Worm (Caenorhabditis elegans) whole organism, L2 larva: Measurements from ENCODE around the gene str-38.

Experiments used
- C34F6.9 ChIP-seq: fragments of 150-350 bp; optimal IDR thresholded peaks from 2 replicates; lab custom pipeline; 2014; ENCODE audit warnings: missing biosample characterization, missing genetic modification characterization
- F13H6.1 ChIP-seq: sonication (generic microtip); optimal IDR thresholded peaks from 2 replicates; lab custom pipeline; 2016; ENCODE audit warnings: missing genetic modification characterization, missing compliant biosample characterization
- alr-1 ChIP-seq: fragments of 150-350 bp; optimal IDR thresholded peaks from 2 replicates; lab custom pipeline; 2014; ENCODE audit warnings: missing biosample characterization, missing genetic modification characterization
- aly-2 ChIP-seq: fragments of 150-350 bp; optimal IDR thresholded peaks from 2 replicates; lab custom pipeline; 2014; ENCODE audit warnings: missing biosample characterization, missing genetic modification characterization
- ceh-16 ChIP-seq: fragments of 150-350 bp; optimal IDR thresholded peaks from 2 replicates; lab custom pipeline; 2014; ENCODE audit warnings: missing biosample characterization, missing genetic modification characterization
- elt-3 ChIP-seq: sonication (generic microtip); optimal IDR thresholded peaks from 2 replicates; lab custom pipeline; 2017; ENCODE audit warnings: missing biosample characterization, missing genetic modification characterization
- lin-13 ChIP-seq: fragments of 150-350 bp; optimal IDR thresholded peaks from 2 replicates; lab custom pipeline; 2014; ENCODE audit warnings: missing biosample characterization, missing genetic modification reagents, missing genetic modification characterization
- lin-39 ChIP-seq: fragments of 150-350 bp; optimal IDR thresholded peaks from 2 replicates; lab custom pipeline; 2014; ENCODE audit warnings: missing biosample characterization, missing genetic modification reagents, missing genetic modification characterization
- nhr-11 ChIP-seq: fragments of 150-350 bp; optimal IDR thresholded peaks from 2 replicates; lab custom pipeline; 2014; ENCODE audit warnings: missing biosample characterization, missing genetic modification characterization
- nhr-12 ChIP-seq: fragments of 150-350 bp; optimal IDR thresholded peaks from 2 replicates; lab custom pipeline; 2014; ENCODE audit warnings: missing biosample characterization, missing genetic modification characterization
- nhr-237 ChIP-seq: fragments of 150-350 bp; optimal IDR thresholded peaks from 2 replicates; lab custom pipeline; 2014; ENCODE audit warnings: missing biosample characterization, missing genetic modification characterization
- nhr-25 ChIP-seq: fragments of 150-350 bp; sonication (generic microtip); optimal IDR thresholded peaks from 3 replicates; lab custom pipeline; 2014; ENCODE audit warnings: missing biosample characterization, missing genetic modification characterization

DNA sequence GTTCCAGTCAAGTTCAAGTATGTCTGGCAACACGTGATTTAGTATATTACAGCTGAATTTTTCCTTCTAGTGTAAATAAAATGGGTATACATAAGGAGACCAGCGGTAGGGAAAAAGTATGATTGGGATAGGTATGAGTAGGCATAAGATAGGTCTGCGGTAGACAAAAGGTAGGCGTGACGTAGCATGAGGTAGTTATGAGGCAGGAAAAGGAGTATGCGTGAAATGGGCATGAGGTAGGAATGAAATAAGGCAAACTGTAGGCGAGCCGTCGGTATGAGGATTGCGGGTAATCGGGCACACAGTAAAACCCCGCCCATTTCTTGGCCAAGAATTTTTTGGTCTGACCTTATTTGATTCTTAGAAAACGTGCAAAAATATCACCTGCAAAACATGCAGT lies 10.7 kb downstream of the str-38 start:
- TF ChIP-seq nhr-237 (no peak), ceh-16 (tag; lab: Kevin White, UChicago) (no peak), lin-13 (GFP tag; lab: Kevin White, UChicago) (no peak), lin-39 (tag; lab: Kevin White, UChicago) (no peak), aly-2 (tag; lab: Kevin White, UChicago) (no peak), C34F6.9 (tag; lab: Kevin White, UChicago) (no peak), alr-1 (tag; lab: Kevin White, UChicago) (no peak), nhr-11 (tag; lab: Kevin White, UChicago) (no peak), elt-3 (tag; lab: Kevin White, UChicago) (no peak), F13H6.1 (tag; lab: Kevin White, UChicago) (no peak), nhr-25 (tag; lab: Kevin White, UChicago) (no peak), nhr-12 (tag; lab: Kevin White, UChicago) (no peak)
